Fruit fly (Drosophila melanogaster) whole organism, prepupa: ENCODE results near the gene hng2.

Source experiments
- Blimp-1 ChIP-seq: fragments of 200-800 bp; sonication (Bioruptor generic); optimal IDR thresholded peaks from 3 replicates; lab custom pipeline; 2017; ENCODE audit warnings: missing biosample characterization, missing genetic modification characterization, mild to moderate bottlenecking, moderate library complexity, missing genetic modification reagents
- CG10669 ChIP-seq: fragments of 200-800 bp; sonication (Bioruptor generic); optimal IDR thresholded peaks from 3 replicates; lab custom pipeline; 2018; ENCODE audit warnings: missing biosample characterization, mild to moderate bottlenecking, missing genetic modification characterization, moderate library complexity
- CG11294 ChIP-seq: fragments of 200-800 bp; sonication (Bioruptor generic); IDR thresholded peaks from 2 replicates; pipeline ENCODE4 v1.3.6; 2022; ENCODE audit warnings: missing biosample characterization, missing genetic modification characterization
- CG11762 ChIP-seq: fragments of 200-800 bp; sonication (Bioruptor generic); optimal IDR thresholded peaks from 3 replicates; lab custom pipeline; 2016; ENCODE audit warnings: missing biosample characterization, missing genetic modification characterization; ENCODE audit not compliant: insufficient read depth
- CG11902 ChIP-seq: fragments of 200-800 bp; sonication (Bioruptor generic); optimal IDR thresholded peaks from 3 replicates; lab custom pipeline; 2016; ENCODE audit warnings: missing biosample characterization, missing genetic modification characterization
- CG15336 ChIP-seq: fragments of 200-800 bp; sonication (Bioruptor generic); IDR thresholded peaks from 2 replicates; pipeline ENCODE4 v1.3.6; 2022; ENCODE audit warnings: missing biosample characterization, missing genetic modification characterization
- CG1621 ChIP-seq: fragments of 200-800 bp; sonication (Bioruptor generic); optimal IDR thresholded peaks from 3 replicates; lab custom pipeline; 2018; ENCODE audit warnings: missing biosample characterization, mild to moderate bottlenecking, missing genetic modification characterization
- CG16779 ChIP-seq: fragments of 200-800 bp; sonication (Bioruptor generic); optimal IDR thresholded peaks from 3 replicates; lab custom pipeline; 2017; ENCODE audit warnings: missing biosample characterization, mild to moderate bottlenecking, missing genetic modification characterization
- CG3032 ChIP-seq: fragments of 200-800 bp; optimal IDR thresholded peaks from 2 replicates; lab custom pipeline; 2019; ENCODE audit warnings: missing biosample characterization, mild to moderate bottlenecking, missing genetic modification characterization, moderate library complexity
- CG31627 ChIP-seq: fragments of 200-800 bp; sonication (Bioruptor generic); optimal IDR thresholded peaks from 3 replicates; lab custom pipeline; 2016; ENCODE audit warnings: missing biosample characterization, missing genetic modification characterization
- CG32006 ChIP-seq: fragments of 200-800 bp; sonication (Bioruptor generic); optimal IDR thresholded peaks from 3 replicates; lab custom pipeline; 2017; ENCODE audit warnings: missing biosample characterization, mild to moderate bottlenecking, missing genetic modification characterization
- CG34406 ChIP-seq: fragments of 200-800 bp; sonication (Bioruptor generic); optimal IDR thresholded peaks from 3 replicates; lab custom pipeline; 2016; ENCODE audit warnings: missing biosample characterization, missing genetic modification characterization
- CG3919 ChIP-seq: fragments of 200-800 bp; sonication (Bioruptor generic); optimal IDR thresholded peaks from 3 replicates; lab custom pipeline; 2016; ENCODE audit warnings: missing biosample characterization, missing genetic modification characterization
- CG6163 ChIP-seq: fragments of 200-800 bp; sonication (Bioruptor generic); IDR thresholded peaks from 3 replicates; pipeline ENCODE4 v1.3.6; 2022; ENCODE audit warnings: missing biosample characterization, missing genetic modification characterization
- CG6276 ChIP-seq: fragments of 200-800 bp; sonication (Bioruptor generic); optimal IDR thresholded peaks from 2 replicates; lab custom pipeline; 2017; ENCODE audit warnings: missing biosample characterization, mild to moderate bottlenecking, missing genetic modification characterization
- CG6792 ChIP-seq: fragments of 200-800 bp; sonication (Bioruptor generic); optimal IDR thresholded peaks from 3 replicates; lab custom pipeline; 2016; ENCODE audit warnings: missing biosample characterization, missing genetic modification characterization
- CG6854 ChIP-seq: fragments of 200-800 bp; sonication (Bioruptor generic); optimal IDR thresholded peaks from 2 replicates; lab custom pipeline; 2017; ENCODE audit warnings: missing biosample characterization, mild to moderate bottlenecking, missing genetic modification characterization
- CG7368 ChIP-seq: fragments of 200-800 bp; sonication (Bioruptor generic); optimal IDR thresholded peaks from 3 replicates; lab custom pipeline; 2016; ENCODE audit warnings: missing biosample characterization, missing genetic modification characterization
- CG8119 ChIP-seq: fragments of 200-800 bp; sonication (Bioruptor generic); IDR thresholded peaks from 3 replicates; pipeline ENCODE4 v1.3.6; 2022; ENCODE audit warnings: missing biosample characterization, missing genetic modification characterization
- CG8319 ChIP-seq: fragments of 200-800 bp; sonication (Bioruptor generic); optimal IDR thresholded peaks from 3 replicates; lab custom pipeline; 2016; ENCODE audit warnings: missing biosample characterization, missing genetic modification characterization
- CG8632 ChIP-seq: fragments of 200-800 bp; sonication (Bioruptor generic); optimal IDR thresholded peaks from 3 replicates; lab custom pipeline; 2016; ENCODE audit warnings: missing biosample characterization, missing genetic modification characterization
- CG9139 ChIP-seq: fragments of 200-800 bp; sonication (Bioruptor generic); optimal IDR thresholded peaks from 3 replicates; lab custom pipeline; 2017; ENCODE audit warnings: missing biosample characterization, mild to moderate bottlenecking, missing genetic modification characterization
- Eip75B ChIP-seq: fragments of 200-800 bp; sonication (Bioruptor generic); optimal IDR thresholded peaks from 3 replicates; lab custom pipeline; 2016; ENCODE audit warnings: missing biosample characterization, missing genetic modification characterization
- Eip78C ChIP-seq: fragments of 200-800 bp; sonication (Bioruptor generic); peaks from one replicate; lab custom pipeline; 2016; ENCODE audit warnings: missing biosample characterization, missing genetic modification characterization
- Eip93F ChIP-seq: fragments of 200-800 bp; sonication (Bioruptor generic); optimal IDR thresholded peaks from 2 replicates; lab custom pipeline; 2016; ENCODE audit warnings: missing biosample characterization, mild to moderate bottlenecking, missing genetic modification characterization
- Ets21C ChIP-seq: fragments of 200-800 bp; sonication (Bioruptor generic); optimal IDR thresholded peaks from 3 replicates; lab custom pipeline; 2016; ENCODE audit warnings: missing biosample characterization, missing genetic modification characterization
- Gug ChIP-seq: fragments of 200-800 bp; sonication (Bioruptor generic); IDR thresholded peaks from 2 replicates; pipeline ENCODE4 v1.3.6; 2022; ENCODE audit warnings: missing biosample characterization, missing genetic modification characterization
- Hr39 ChIP-seq: fragments of 200-800 bp; sonication (Bioruptor generic); optimal IDR thresholded peaks from 2 replicates; lab custom pipeline; 2016; ENCODE audit warnings: missing biosample characterization, missing genetic modification characterization
- Hr4 ChIP-seq: fragments of 200-800 bp; sonication (Bioruptor generic); optimal IDR thresholded peaks from 3 replicates; lab custom pipeline; 2016; ENCODE audit warnings: missing biosample characterization, missing genetic modification characterization
- Lpt ChIP-seq: fragments of 200-800 bp; sonication (Bioruptor generic); optimal IDR thresholded peaks from 3 replicates; lab custom pipeline; 2016; ENCODE audit warnings: missing biosample characterization, missing genetic modification characterization
- Met ChIP-seq: fragments of 200-800 bp; sonication (Bioruptor generic); optimal IDR thresholded peaks from 3 replicates; lab custom pipeline; 2016; ENCODE audit warnings: missing biosample characterization, missing genetic modification characterization
- Sox102F ChIP-seq: fragments of 200-800 bp; sonication (Bioruptor generic); optimal IDR thresholded peaks from 2 replicates; lab custom pipeline; 2016; ENCODE audit warnings: missing biosample characterization, mild to moderate bottlenecking, missing genetic modification characterization
- Sox14 ChIP-seq: fragments of 200-800 bp; sonication (Bioruptor generic); optimal IDR thresholded peaks from 3 replicates; lab custom pipeline; 2016; ENCODE audit warnings: missing biosample characterization, missing genetic modification characterization
- Sox15 ChIP-seq: fragments of 200-800 bp; sonication (Bioruptor generic); optimal IDR thresholded peaks from 3 replicates; lab custom pipeline; 2016; ENCODE audit warnings: missing biosample characterization, missing genetic modification characterization
- achi ChIP-seq: fragments of 200-800 bp; sonication (Bioruptor generic); optimal IDR thresholded peaks from 3 replicates; lab custom pipeline; 2016; ENCODE audit warnings: missing biosample characterization, missing genetic modification characterization
- acj6 ChIP-seq: fragments of 200-800 bp; sonication (Bioruptor generic); optimal IDR thresholded peaks from 3 replicates; lab custom pipeline; 2016; ENCODE audit warnings: missing biosample characterization, missing genetic modification characterization
- dac ChIP-seq: fragments of 200-800 bp; sonication (Bioruptor generic); optimal IDR thresholded peaks from 2 replicates; lab custom pipeline; 2017; ENCODE audit warnings: missing biosample characterization, mild to moderate bottlenecking, missing genetic modification characterization
- dsx ChIP-seq: fragments of 200-800 bp; optimal IDR thresholded peaks from 3 replicates; lab custom pipeline; 2019; ENCODE audit warnings: missing biosample characterization, mild to moderate bottlenecking, missing genetic modification characterization, moderate library complexity; ENCODE audit not compliant: poor library complexity, severe bottlenecking
- eg ChIP-seq: fragments of 200-800 bp; sonication (Bioruptor generic); IDR thresholded peaks from 3 replicates; pipeline ENCODE4 v1.3.6; 2022; ENCODE audit warnings: missing biosample characterization, missing genetic modification characterization
- fd85E ChIP-seq: fragments of 200-800 bp; sonication (Bioruptor generic); optimal IDR thresholded peaks from 3 replicates; lab custom pipeline; 2016; ENCODE audit warnings: missing biosample characterization, missing genetic modification characterization
- fkh ChIP-seq: fragments of 200-800 bp; sonication (Bioruptor generic); optimal IDR thresholded peaks from 3 replicates; lab custom pipeline; 2017; ENCODE audit warnings: missing biosample characterization, mild to moderate bottlenecking, missing genetic modification characterization, moderate library complexity
- lz ChIP-seq: fragments of 200-800 bp; sonication (Bioruptor generic); optimal IDR thresholded peaks from 3 replicates; lab custom pipeline; 2016; ENCODE audit warnings: missing biosample characterization, missing genetic modification characterization
- net ChIP-seq: fragments of 200-800 bp; sonication (Bioruptor generic); optimal IDR thresholded peaks from 3 replicates; lab custom pipeline; 2016; ENCODE audit warnings: missing biosample characterization, missing genetic modification characterization
- salr ChIP-seq, 2 experiments: fragments of 200-800 bp; sonication (Bioruptor generic); optimal IDR thresholded peaks; 3 replicates each; lab custom pipeline; 2016 to 2018; ENCODE audit warnings: missing biosample characterization in 2 of 2, missing genetic modification characterization in 2 of 2, mild to moderate bottlenecking in 1 of 2
- topi ChIP-seq: fragments of 200-800 bp; sonication (Bioruptor generic); optimal IDR thresholded peaks from 3 replicates; lab custom pipeline; 2016; ENCODE audit warnings: missing biosample characterization, missing genetic modification characterization

Gene hng2

dm6 chr3R:8810397-8811184, 4.5 kb downstream of the hng2 start (continued):
- TF ChIP-seq CG3919 (GFP tag; lab: Kevin White, UChicago) = peak; percentile 55
- TF ChIP-seq salr (GFP tag; optimal IDR thresholded peaks at IDR 0.05; lab: Kevin White, UChicago) = peak in 1 of 2 experiments; percentile 34
- TF ChIP-seq CG7368 (GFP tag; lab: Kevin White, UChicago) = peak; percentile 43
- TF ChIP-seq CG9139 (GFP tag; lab: Kevin White, UChicago) = peak; percentile 51
- no peak for TF ChIP-seq CG11762
- peak; percentile 19 for TF ChIP-seq CG34406 (GFP tag; lab: Kevin White, UChicago)
- no peak for TF ChIP-seq Eip93F
- no peak for TF ChIP-seq CG31627 (GFP tag; lab: Kevin White, UChicago)
- no peak for TF ChIP-seq Blimp-1 (GFP tag; lab: Kevin White, UChicago)
- peak; percentile 66 for TF ChIP-seq CG8319 (GFP tag; lab: Kevin White, UChicago)
- peak; percentile 22; the same call in 1 of the 2 replicates for TF ChIP-seq CG15336 (GFP tag; lab: Robert Waterston, UW)
- peak; percentile 32 for TF ChIP-seq net (GFP tag; lab: Kevin White, UChicago)
- TF ChIP-seq dsx (GFP tag; lab: Kevin White, UChicago) = no peak
- peak; percentile 60; the same call in 1 of the 3 replicates for TF ChIP-seq CG6163 (GFP tag; lab: Robert Waterston, UW)
- no peak for TF ChIP-seq topi (GFP tag; lab: Kevin White, UChicago)
- peak; percentile 85 for TF ChIP-seq CG6276 (GFP tag; lab: Kevin White, UChicago)
- TF ChIP-seq Gug = peak; percentile 71
- TF ChIP-seq Sox14 (GFP tag; lab: Kevin White, UChicago) = no peak
- peak; percentile 28 for TF ChIP-seq Hr4
- TF ChIP-seq Eip78C (GFP tag; lab: Kevin White, UChicago) = peak; percentile 77
- no peak for TF ChIP-seq CG11902

- TF ChIP-seq CG6854 (GFP tag; lab: Kevin White, UChicago) = peak; percentile 89
- TF ChIP-seq CG6792 (GFP tag; lab: Kevin White, UChicago) = peak; percentile 99
- TF ChIP-seq Met (GFP tag; lab: Kevin White, UChicago) = peak; percentile 99
- peak; percentile 99 for TF ChIP-seq CG11762
- TF ChIP-seq Blimp-1 (GFP tag; lab: Kevin White, UChicago) = peak; percentile 84
- TF ChIP-seq Eip78C (GFP tag; lab: Kevin White, UChicago) = peak; percentile 100
- TF ChIP-seq CG9139 (GFP tag; lab: Kevin White, UChicago) = peak; percentile 95
- TF ChIP-seq Sox14 (GFP tag; lab: Kevin White, UChicago) = peak; percentile 99
- peak; percentile 99 for TF ChIP-seq Eip75B (GFP tag; lab: Kevin White, UChicago)
- peak; percentile 99 for TF ChIP-seq CG3032 (tag; lab: Kevin White, UChicago)
- peak; percentile 98 for TF ChIP-seq topi (GFP tag; lab: Kevin White, UChicago)
- peak; percentile 98 for TF ChIP-seq CG16779 (tag; lab: Kevin White, UChicago)
- peak; percentile 97 for TF ChIP-seq Sox15 (GFP tag; lab: Kevin White, UChicago)
- TF ChIP-seq CG8632 (GFP tag; lab: Kevin White, UChicago) = peak; percentile 99
- peak; percentile 94 for TF ChIP-seq fkh
- TF ChIP-seq achi = peak; percentile 98
- peak; percentile 99 for TF ChIP-seq CG6163 (GFP tag; lab: Robert Waterston, UW)
- peak; percentile 99 for TF ChIP-seq Hr39 (GFP tag; lab: Kevin White, UChicago)
- peak; percentile 99 for TF ChIP-seq CG8119 (GFP tag; lab: Robert Waterston, UW)
- peak; percentile 100 for TF ChIP-seq Hr4
- TF ChIP-seq CG32006 (GFP tag; lab: Kevin White, UChicago) = peak; percentile 100
- TF ChIP-seq Gug = peak; percentile 98
- peak; percentile 91 for TF ChIP-seq fd85E (GFP tag; lab: Kevin White, UChicago)
- peak; percentile 99 for TF ChIP-seq acj6 (GFP tag; lab: Kevin White, UChicago)
- peak; percentile 98 for TF ChIP-seq CG31627 (GFP tag; lab: Kevin White, UChicago)
- peak; percentile 98 for TF ChIP-seq CG34406 (GFP tag; lab: Kevin White, UChicago)
- TF ChIP-seq CG3919 (GFP tag; lab: Kevin White, UChicago) = peak; percentile 99
- TF ChIP-seq CG10669 (GFP tag; lab: Kevin White, UChicago) = peak; percentile 99
- peak; percentile 98 for TF ChIP-seq lz
- TF ChIP-seq net (GFP tag; lab: Kevin White, UChicago) = peak; percentile 99
- TF ChIP-seq dac (GFP tag; lab: Kevin White, UChicago) = peak; percentile 98
- peak; percentile 99 for TF ChIP-seq Lpt
- peak; percentile 99 for TF ChIP-seq eg (GFP tag; lab: Robert Waterston, UW)
- peak; percentile 97 for TF ChIP-seq CG11902
- peak; percentile 97 for TF ChIP-seq Ets21C
- peak; percentile 99 for TF ChIP-seq CG11294
- peak; percentile 98 for TF ChIP-seq Sox102F
- peak; percentile 98 for TF ChIP-seq CG1621 (tag; lab: Kevin White, UChicago)
Observed at dm6 chr3R:8811323-8811936, 5.3 kb downstream of the hng2 start.
